1 fruit fly cellular context compared by ENCODE assay signal in genomic region chrX:8835126-8835525, dm6.
TF ChIP-seq lines count a peak whose summit lies in the region.

No protein-coding gene starts in this region.

TF ChIP-seq in whole organism, embryonic, 481 proteins besides CTCF, POLR2A, EP300 and RAD21 (continued from another document and continues in another):
- TF ChIP-seq CG13424 (tag; optimal IDR thresholded peaks at IDR 0.05; lab: Kevin White, UChicago) (peak; percentile 13), zfh1 (GFP tag; IDR thresholded peaks at IDR 0.05; lab: Robert Waterston, UW) (peak; percentile 72; the same call in 1 of the 3 replicates), CG3407 (GFP tag; optimal IDR thresholded peaks at IDR 0.05; lab: Kevin White, UChicago) (no peak), CG17802 (tag; optimal IDR thresholded peaks at IDR 0.05; lab: Kevin White, UChicago) (no peak), phol (tag; optimal IDR thresholded peaks at IDR 0.05; lab: Kevin White, UChicago) (peak; percentile 19), B-H1 (GFP tag; IDR thresholded peaks at IDR 0.05; lab: Robert Waterston, UW) (no peak), gsb-n (tag; optimal IDR thresholded peaks at IDR 0.05; lab: Kevin White, UChicago) (peak; percentile 24), YL-1 (GFP tag; optimal IDR thresholded peaks at IDR 0.05; lab: Kevin White, UChicago) (no peak), hbn (GFP tag; IDR thresholded peaks at IDR 0.05; lab: Robert Waterston, UW; ENCODE audit: partially characterized antibody) (no peak), CG7271 (tag; optimal IDR thresholded peaks at IDR 0.05; lab: Kevin White, UChicago) (no peak), gem (tag; optimal IDR thresholded peaks at IDR 0.05; lab: Kevin White, UChicago) (peak; percentile 41), Side (GFP tag; optimal IDR thresholded peaks at IDR 0.05; lab: Kevin White, UChicago) (no peak), sens (GFP tag; lab: Kevin White, UChicago) (peak; percentile 92), chinmo (GFP tag; IDR thresholded peaks at IDR 0.05; lab: Robert Waterston, UW; ENCODE audit: partially characterized antibody) (no peak), CG34224 (GFP tag; IDR thresholded peaks at IDR 0.05; lab: Robert Waterston, UW; ENCODE audit: partially characterized antibody) (no peak), Xrp1 (GFP tag; IDR thresholded peaks at IDR 0.05; lab: Robert Waterston, UW) (peak; percentile 66), CG17186 (GFP tag; optimal IDR thresholded peaks at IDR 0.05; lab: Kevin White, UChicago) (no peak), CG15011 (GFP tag; optimal IDR thresholded peaks at IDR 0.05; lab: Kevin White, UChicago) (no peak), CG12391 (tag; optimal IDR thresholded peaks at IDR 0.05; lab: Kevin White, UChicago) (peak; percentile 18), Ptx1 (GFP tag; IDR thresholded peaks at IDR 0.05; lab: Robert Waterston, UW) (peak; percentile 40), Dref (GFP tag; IDR thresholded peaks at IDR 0.05; lab: Robert Waterston, UW) (no peak), Gug (GFP tag; IDR thresholded peaks at IDR 0.05; lab: Robert Waterston, UW) (peak; percentile 34; the same call in 2 of the 4 replicates), zen2 (GFP tag; IDR thresholded peaks at IDR 0.05; lab: Robert Waterston, UW; ENCODE audit: partially characterized antibody) (no peak), Ada2b (GFP tag; IDR thresholded peaks at IDR 0.05; lab: Robert Waterston, UW) (0 out of 2 replicates have a peak, but pooled peaks have one; percentile 11), CG9932 (GFP tag; IDR thresholded peaks at IDR 0.05; lab: Robert Waterston, UW) (no peak), gcm2 (GFP tag; optimal IDR thresholded peaks at IDR 0.05; lab: Kevin White, UChicago) (no peak), CG17328 (GFP tag; IDR thresholded peaks at IDR 0.05; lab: Robert Waterston, UW) (peak; percentile 42; the same call in 1 of the 2 replicates), NFAT (GFP tag; IDR thresholded peaks at IDR 0.05; lab: Robert Waterston, UW) (no peak), tup (GFP tag; optimal IDR thresholded peaks at IDR 0.05; lab: Kevin White, UChicago) (no peak), ftz-f1 (GFP tag; optimal IDR thresholded peaks at IDR 0.05; lab: Kevin White, UChicago) (no peak), CG4730 (GFP tag; IDR thresholded peaks at IDR 0.05; lab: Robert Waterston, UW) (peak; percentile 25; the same call in 1 of the 2 replicates), CG13775 (GFP tag; optimal IDR thresholded peaks at IDR 0.05; lab: Kevin White, UChicago) (no peak), ken (GFP tag; IDR thresholded peaks at IDR 0.05; lab: Robert Waterston, UW) (peak; percentile 55; the same call in 1 of the 3 replicates), CG17359 (tag; optimal IDR thresholded peaks at IDR 0.05; lab: Kevin White, UChicago) (peak; percentile 52), Doc3 (GFP tag; IDR thresholded peaks at IDR 0.05; lab: Robert Waterston, UW; ENCODE audit: partially characterized antibody) (no peak), Scr (GFP tag; IDR thresholded peaks at IDR 0.05; lab: Robert Waterston, UW; ENCODE audit: partially characterized antibody) (no peak), Abd-B (GFP tag; optimal IDR thresholded peaks at IDR 0.05; lab: Kevin White, UChicago) (no peak), sob (GFP tag; IDR thresholded peaks at IDR 0.05; lab: Robert Waterston, UW) (no peak), CG10565 (GFP tag; optimal IDR thresholded peaks at IDR 0.05; lab: Kevin White, UChicago) (no peak), HLH3B (GFP tag; IDR thresholded peaks at IDR 0.05; lab: Robert Waterston, UW) (peak; percentile 56; the same call in 1 of the 2 replicates), CG1024 (GFP tag; IDR thresholded peaks at IDR 0.05; lab: Robert Waterston, UW) (0 out of 2 replicates have a peak, but pooled peaks have one; percentile 30), CG12942 (GFP tag; optimal IDR thresholded peaks at IDR 0.05; lab: Kevin White, UChicago) (no peak), zf30C (GFP tag; optimal IDR thresholded peaks at IDR 0.05; lab: Kevin White, UChicago) (no peak), CG1647 (GFP tag; optimal IDR thresholded peaks at IDR 0.05; lab: Kevin White, UChicago) (no peak), CG30403 (GFP tag; optimal IDR thresholded peaks at IDR 0.05; lab: Kevin White, UChicago) (peak; percentile 3), Ets97D (GFP tag; optimal IDR thresholded peaks at IDR 0.05; lab: Kevin White, UChicago) (no peak), CG12299 (tag; optimal IDR thresholded peaks at IDR 0.05; lab: Kevin White, UChicago) (no peak), CG6654 (GFP tag; optimal IDR thresholded peaks at IDR 0.05; lab: Kevin White, UChicago) (no peak), CG2120 (GFP tag; optimal IDR thresholded peaks at IDR 0.05; lab: Kevin White, UChicago) (no peak), CG10462 (GFP tag; optimal IDR thresholded peaks at IDR 0.05; lab: Kevin White, UChicago) (no peak), CG17829 (tag; optimal IDR thresholded peaks at IDR 0.05; lab: Kevin White, UChicago) (no peak), CG2712 (tag; optimal IDR thresholded peaks at IDR 0.05; lab: Kevin White, UChicago) (no peak), CG15601 (tag; optimal IDR thresholded peaks at IDR 0.05; lab: Kevin White, UChicago) (peak; percentile 11), CG9437 (GFP tag; optimal IDR thresholded peaks at IDR 0.05; lab: Kevin White, UChicago) (no peak), Hsf (GFP tag; optimal IDR thresholded peaks at IDR 0.05; lab: Kevin White, UChicago) (no peak), CG10543 (GFP tag; optimal IDR thresholded peaks at IDR 0.05; lab: Kevin White, UChicago) (no peak), Sry-δ (GFP tag; optimal IDR thresholded peaks at IDR 0.05; lab: Kevin White, UChicago) (no peak), prd (optimal IDR thresholded peaks at IDR 0.05; lab: Kevin White, UChicago) (no peak), prd (GFP tag; IDR thresholded peaks at IDR 0.05; lab: Robert Waterston, UW) (peak; percentile 70; the same call in 2 of the 3 replicates), CG6254 (GFP tag; optimal IDR thresholded peaks at IDR 0.05; lab: Kevin White, UChicago) (no peak), Oli (tag; optimal IDR thresholded peaks at IDR 0.05; lab: Kevin White, UChicago) (no peak), pnt (GFP tag; optimal IDR thresholded peaks at IDR 0.05; lab: Kevin White, UChicago) (peak; percentile 27), inv (GFP tag; IDR thresholded peaks at IDR 0.05; lab: Robert Waterston, UW; ENCODE audit: partially characterized antibody) (no peak), fd102C (GFP tag; optimal IDR thresholded peaks at IDR 0.05; lab: Kevin White, UChicago) (no peak), CG4617 (GFP tag; optimal IDR thresholded peaks at IDR 0.05; lab: Kevin White, UChicago; ENCODE audit: borderline replicate concordance) (no peak), pan (optimal IDR thresholded peaks at IDR 0.05; lab: Kevin White, UChicago) (no peak), pan (GFP tag; optimal IDR thresholded peaks at IDR 0.05 in 1 of 2, IDR thresholded peaks at IDR 0.05 in 1 of 2) (peak in 1 of 2 experiments; percentile 40), CG14014 (GFP tag; IDR thresholded peaks at IDR 0.05; lab: Robert Waterston, UW) (no peak), zfh2 (GFP tag; optimal IDR thresholded peaks at IDR 0.05; lab: Kevin White, UChicago) (no peak), fd64A (GFP tag; optimal IDR thresholded peaks at IDR 0.05; lab: Kevin White, UChicago) (no peak), CG6683 (GFP tag; optimal IDR thresholded peaks at IDR 0.05; lab: Kevin White, UChicago) (no peak), CG15479 (GFP tag; optimal IDR thresholded peaks at IDR 0.05; lab: Kevin White, UChicago) (no peak), fd96Cb (tag; optimal IDR thresholded peaks at IDR 0.05; lab: Kevin White, UChicago) (peak; percentile 35), CG10366 (GFP tag; IDR thresholded peaks at IDR 0.05; lab: Robert Waterston, UW) (peak; percentile 25; the same call in 1 of the 2 replicates), Camta (GFP tag; optimal IDR thresholded peaks at IDR 0.05; lab: Kevin White, UChicago) (no peak), CG4424 (GFP tag; optimal IDR thresholded peaks at IDR 0.05; lab: Kevin White, UChicago) (peak; percentile 6), Bdp1 (GFP tag; optimal IDR thresholded peaks at IDR 0.05; lab: Kevin White, UChicago) (no peak), fd3F (GFP tag; optimal IDR thresholded peaks at IDR 0.05; lab: Kevin White, UChicago) (no peak), Deaf1 (tag; optimal IDR thresholded peaks at IDR 0.05; lab: Kevin White, UChicago) (no peak), Six4 (GFP tag; optimal IDR thresholded peaks at IDR 0.05; lab: Kevin White, UChicago) (no peak), peb (GFP tag; IDR thresholded peaks at IDR 0.05; lab: Robert Waterston, UW) (0 out of 2 replicates have a peak, but pooled peaks have one; percentile 26), CG4404 (GFP tag; IDR thresholded peaks at IDR 0.05; lab: Robert Waterston, UW) (peak; percentile 48; the same call in 1 of the 2 replicates), vfl (GFP tag; optimal IDR thresholded peaks at IDR 0.05; lab: Kevin White, UChicago) (no peak), sqz (GFP tag; optimal IDR thresholded peaks at IDR 0.05; lab: Kevin White, UChicago) (no peak), Pdp1 (GFP tag; optimal IDR thresholded peaks at IDR 0.05; lab: Kevin White, UChicago) (peak in 1 of 2 experiments; percentile 18), otp (GFP tag; IDR thresholded peaks at IDR 0.05; lab: Robert Waterston, UW) (peak; percentile 37; the same call in 1 of the 3 replicates), CG15269 (tag; optimal IDR thresholded peaks at IDR 0.05; lab: Kevin White, UChicago) (no peak), Mes4 (GFP tag; optimal IDR thresholded peaks at IDR 0.05; lab: Kevin White, UChicago) (no peak), row (GFP tag; IDR thresholded peaks at IDR 0.05; lab: Robert Waterston, UW) (peak; percentile 66), dmrt11E (tag; optimal IDR thresholded peaks at IDR 0.05; lab: Kevin White, UChicago) (peak; percentile 22), wek (GFP tag; optimal IDR thresholded peaks at IDR 0.05; lab: Kevin White, UChicago) (no peak), NK7.1 (GFP tag; optimal IDR thresholded peaks at IDR 0.05; lab: Kevin White, UChicago) (no peak), ATbp (GFP tag; optimal IDR thresholded peaks at IDR 0.05; lab: Kevin White, UChicago) (peak; percentile 8), CG18764 (GFP tag; optimal IDR thresholded peaks at IDR 0.05; lab: Kevin White, UChicago) (no peak), CG4854 (GFP tag; optimal IDR thresholded peaks at IDR 0.05; lab: Kevin White, UChicago) (no peak), CoRest (tag; optimal IDR thresholded peaks at IDR 0.05; lab: Kevin White, UChicago) (peak; percentile 9), Sox102F (GFP tag; optimal IDR thresholded peaks at IDR 0.05; lab: Kevin White, UChicago) (peak; percentile 44), tx (GFP tag; optimal IDR thresholded peaks at IDR 0.05; lab: Kevin White, UChicago) (no peak), maf-S (GFP tag; optimal IDR thresholded peaks at IDR 0.05; lab: Kevin White, UChicago) (no peak), CG7987 (GFP tag; optimal IDR thresholded peaks at IDR 0.05; lab: Kevin White, UChicago) (no peak), vnd (GFP tag; IDR thresholded peaks at IDR 0.05; lab: Robert Waterston, UW; ENCODE audit: partially characterized antibody) (no peak), PHDP (tag; optimal IDR thresholded peaks at IDR 0.05; lab: Kevin White, UChicago) (peak; percentile 1), ttk (GFP tag; IDR thresholded peaks at IDR 0.05; lab: Robert Waterston, UW) (peak; percentile 53; the same call in 1 of the 2 replicates), pfk (GFP tag; optimal IDR thresholded peaks at IDR 0.05; lab: Kevin White, UChicago) (no peak), rib (GFP tag; IDR thresholded peaks at IDR 0.05; lab: Robert Waterston, UW) (no peak), CG1529 (GFP tag; optimal IDR thresholded peaks at IDR 0.05; lab: Kevin White, UChicago) (peak; percentile 20), grn (GFP tag; optimal IDR thresholded peaks at IDR 0.05; lab: Kevin White, UChicago) (no peak), Ets65A (GFP tag; lab: Kevin White, UChicago) (peak; percentile 84), Sox100B (GFP tag; optimal IDR thresholded peaks at IDR 0.05; lab: Kevin White, UChicago) (no peak), Xbp1 (GFP tag; optimal IDR thresholded peaks at IDR 0.05; lab: Kevin White, UChicago) (peak; percentile 15), Med (GFP tag; lab: Kevin White, UChicago) (peak; percentile 67), lola (GFP tag; optimal IDR thresholded peaks at IDR 0.05; lab: Kevin White, UChicago) (peak in 1 of 3 experiments; percentile 31), CG8089 (GFP tag; optimal IDR thresholded peaks at IDR 0.05; lab: Kevin White, UChicago) (peak; percentile 1), h (optimal IDR thresholded peaks at IDR 0.05; lab: Kevin White, UChicago) (no peak), luna (GFP tag; optimal IDR thresholded peaks at IDR 0.05; lab: Kevin White, UChicago) (no peak), CG34422 (GFP tag; IDR thresholded peaks at IDR 0.05; lab: Robert Waterston, UW) (no peak), nmo (GFP tag; optimal IDR thresholded peaks at IDR 0.05; lab: Kevin White, UChicago) (peak; percentile 34), tio (GFP tag; optimal IDR thresholded peaks at IDR 0.05; lab: Kevin White, UChicago) (no peak), CG18262 (tag; optimal IDR thresholded peaks at IDR 0.05; lab: Kevin White, UChicago) (peak; percentile 10), Tbp (GFP tag; optimal IDR thresholded peaks at IDR 0.05; lab: Kevin White, UChicago) (no peak), cg (GFP tag; optimal IDR thresholded peaks at IDR 0.05; lab: Kevin White, UChicago) (no peak), CG12104 (GFP tag; optimal IDR thresholded peaks at IDR 0.05; lab: Kevin White, UChicago) (no peak), Fer2 (tag; optimal IDR thresholded peaks at IDR 0.05; lab: Kevin White, UChicago) (no peak), CG11504 (tag; optimal IDR thresholded peaks at IDR 0.05; lab: Kevin White, UChicago) (peak; percentile 54), Ssrp (tag; optimal IDR thresholded peaks at IDR 0.05; lab: Kevin White, UChicago) (peak; percentile 26), Bgb (GFP tag; IDR thresholded peaks at IDR 0.05; lab: Robert Waterston, UW; ENCODE audit: partially characterized antibody) (no peak), CG6854 (GFP tag; optimal IDR thresholded peaks at IDR 0.05; lab: Kevin White, UChicago) (no peak), CG11723 (GFP tag; optimal IDR thresholded peaks at IDR 0.05; lab: Kevin White, UChicago) (no peak), Nf-YA (GFP tag; IDR thresholded peaks at IDR 0.05; lab: Robert Waterston, UW) (0 out of 2 replicates have a peak, but pooled peaks have one; percentile 21), crc (GFP tag; optimal IDR thresholded peaks at IDR 0.05; lab: Kevin White, UChicago) (no peak), Dek (tag; optimal IDR thresholded peaks at IDR 0.05; lab: Kevin White, UChicago) (no peak), CG1603 (tag; optimal IDR thresholded peaks at IDR 0.05; lab: Kevin White, UChicago) (peak; percentile 4), gro (GFP tag; optimal IDR thresholded peaks at IDR 0.05; lab: Kevin White, UChicago) (no peak), CG3281 (GFP tag; optimal IDR thresholded peaks at IDR 0.05; lab: Kevin White, UChicago) (no peak)
